Worm (Caenorhabditis elegans): ENCODE results near the gene his-62.

- TF ChIP-seq elt-1 (tag; optimal IDR thresholded peaks at IDR 0.05) (no peak), nhr-12 (tag; optimal IDR thresholded peaks at IDR 0.05) (no peak), skn-1 (tag; optimal IDR thresholded peaks at IDR 0.05) (no peak), fos-1 (tag; optimal IDR thresholded peaks at IDR 0.05) (no peak), zag-1 (tag; optimal IDR thresholded peaks at IDR 0.05) (no peak), unc-55 (GFP tag; optimal IDR thresholded peaks at IDR 0.05) (no peak), mab-5 (tag; optimal IDR thresholded peaks at IDR 0.05) (no peak), mdl-1 (tag; optimal IDR thresholded peaks at IDR 0.05) (no peak), nhr-237 (tag; optimal IDR thresholded peaks at IDR 0.05) (no peak), elt-3 (tag; optimal IDR thresholded peaks at IDR 0.05) (no peak), ZK546.5 (tag; optimal IDR thresholded peaks at IDR 0.05) (no peak), nhr-129 (tag; optimal IDR thresholded peaks at IDR 0.05) (no peak), dmd-4 (tag; optimal IDR thresholded peaks at IDR 0.05) (no peak), snpc-4 (tag; optimal IDR thresholded peaks at IDR 0.05) (no peak)
Observed at ce11 chrIV:7465857-7466256, 20.5 kb upstream of the his-62 start, which contains the start of gene F13B6.3.
